Worm (Caenorhabditis elegans) whole organism, L4 larva: ENCODE measurements around the gene M162.7.

ENCODE experiments used
- F10B5.3 ChIP-seq: sonication (generic microtip); optimal IDR thresholded peaks from 2 replicates; lab custom pipeline; 2016; ENCODE audit warnings: mild to moderate bottlenecking, missing genetic modification characterization, missing compliant biosample characterization
- F37D6.2 ChIP-seq: sonication (generic microtip); optimal IDR thresholded peaks from 2 replicates; lab custom pipeline; 2016; ENCODE audit warnings: mild to moderate bottlenecking, missing genetic modification characterization, missing compliant biosample characterization
- F49E8.2 ChIP-seq: sonication (generic microtip); optimal IDR thresholded peaks from 2 replicates; lab custom pipeline; 2016; ENCODE audit warnings: missing compliant biosample characterization, mild to moderate bottlenecking, missing genetic modification characterization, borderline replicate concordance
- T26A8.4 ChIP-seq: fragments of 200-800 bp; sonication (Bioruptor generic); IDR thresholded peaks from 2 replicates; pipeline ENCODE4 v1.3.6; 2022; ENCODE audit warnings: missing genetic modification characterization, missing compliant biosample characterization
- Y105C5A.15 ChIP-seq: fragments of 200-800 bp; sonication (Bioruptor generic); IDR thresholded peaks from 2 replicates; pipeline ENCODE4 v1.3.6; 2022; ENCODE audit warnings: missing genetic modification characterization, missing compliant biosample characterization
- Y48G9A.11 ChIP-seq: fragments of 200-800 bp; sonication (Bioruptor generic); IDR thresholded peaks from 2 replicates; pipeline ENCODE4 v1.3.6; 2022; ENCODE audit warnings: missing genetic modification reagents, missing genetic modification characterization, missing compliant biosample characterization
- ceh-28 ChIP-seq: fragments of 150-350 bp; optimal IDR thresholded peaks from 2 replicates; lab custom pipeline; 2014; ENCODE audit warnings: missing biosample characterization, missing genetic modification reagents, missing genetic modification characterization
- ceh-32 ChIP-seq: sonication (generic microtip); optimal IDR thresholded peaks from 2 replicates; lab custom pipeline; 2016; ENCODE audit warnings: mild to moderate bottlenecking, missing genetic modification characterization, missing compliant biosample characterization; ENCODE audit not compliant: poor library complexity
- ceh-82 ChIP-seq: sonication (generic microtip); optimal IDR thresholded peaks from 2 replicates; lab custom pipeline; 2017; ENCODE audit warnings: missing biosample characterization, missing genetic modification characterization
- daf-16 ChIP-seq, 3 experiments: sonication (generic microtip); optimal IDR thresholded peaks; 2 replicates each; lab custom pipeline; 2016 to 2017; ENCODE audit warnings: missing genetic modification characterization in 3 of 3, missing genetic modification reagents in 3 of 3, mild to moderate bottlenecking in 2 of 3, missing compliant biosample characterization in 2 of 3, missing biosample characterization in 1 of 3, moderate library complexity in 1 of 3
- daf-19 ChIP-seq: fragments of 200-800 bp; sonication (Bioruptor generic); conservative IDR thresholded peaks from 2 replicates; pipeline ENCODE4 v1.3.6; 2022; ENCODE audit warnings: missing genetic modification characterization, missing compliant biosample characterization
- daf-8 ChIP-seq: fragments of 200-800 bp; sonication (Bioruptor generic); IDR thresholded peaks from 2 replicates; pipeline ENCODE4 v1.3.6; 2022; ENCODE audit warnings: missing genetic modification characterization, missing compliant biosample characterization
- dve-1 ChIP-seq: sonication (generic microtip); optimal IDR thresholded peaks from 2 replicates; lab custom pipeline; 2017; ENCODE audit warnings: antibody characterized with exemption, mild to moderate bottlenecking, missing genetic modification characterization, missing compliant biosample characterization; ENCODE audit not compliant: insufficient read depth
- egl-27 ChIP-seq: sonication (generic microtip); optimal IDR thresholded peaks from 3 replicates; lab custom pipeline; 2017; ENCODE audit warnings: missing biosample characterization, missing genetic modification reagents, missing genetic modification characterization
- egl-43 ChIP-seq: fragments of 200-800 bp; sonication (Bioruptor generic); IDR thresholded peaks from 2 replicates; pipeline ENCODE4 v1.3.6; 2022; ENCODE audit warnings: missing genetic modification reagents, missing genetic modification characterization, missing compliant biosample characterization
- fkh-10 ChIP-seq: fragments of 150-350 bp; optimal IDR thresholded peaks from 2 replicates; lab custom pipeline; 2014; ENCODE audit warnings: missing biosample characterization, missing genetic modification reagents, missing genetic modification characterization
- gei-8 ChIP-seq: fragments of 200-800 bp; sonication (Bioruptor generic); optimal IDR thresholded peaks from 2 replicates; lab custom pipeline; 2018; ENCODE audit warnings: mild to moderate bottlenecking, missing genetic modification characterization, missing compliant biosample characterization
- mdl-1 ChIP-seq, 2 experiments: fragments of 150-350 bp in 1 of 2; sonication (generic microtip) in 1 of 2; optimal IDR thresholded peaks; 2 replicates each; lab custom pipeline; 2014 to 2017; ENCODE audit warnings: missing biosample characterization in 2 of 2, missing genetic modification characterization in 2 of 2
- nhr-6 ChIP-seq: fragments of 150-350 bp; optimal IDR thresholded peaks from 2 replicates; lab custom pipeline; 2014; ENCODE audit warnings: missing biosample characterization, missing genetic modification characterization
- php-3 ChIP-seq: fragments of 200-800 bp; sonication (Bioruptor generic); IDR thresholded peaks from 2 replicates; pipeline ENCODE4 v1.3.6; 2022; ENCODE audit warnings: missing genetic modification reagents, missing genetic modification characterization, missing compliant biosample characterization
- rbr-2 ChIP-seq: sonication (generic microtip); optimal IDR thresholded peaks from 2 replicates; lab custom pipeline; 2016; ENCODE audit warnings: missing genotype, missing genetic modification characterization, missing compliant biosample characterization
- sdz-12 ChIP-seq: fragments of 200-800 bp; sonication (Bioruptor generic); optimal IDR thresholded peaks from 2 replicates; lab custom pipeline; 2018; ENCODE audit warnings: mild to moderate bottlenecking, missing genetic modification characterization, missing compliant biosample characterization
- set-16 ChIP-seq: fragments of 200-800 bp; sonication (Bioruptor generic); IDR thresholded peaks from 2 replicates; pipeline ENCODE4 v1.3.6; 2022; ENCODE audit warnings: missing genetic modification reagents, missing genetic modification characterization, missing compliant biosample characterization
- tra-1 ChIP-seq: fragments of 200-800 bp; sonication (Bioruptor generic); IDR thresholded peaks from 2 replicates; pipeline ENCODE4 v1.3.6; 2022; ENCODE audit warnings: missing genetic modification reagents, missing genetic modification characterization, missing compliant biosample characterization
- vab-7 ChIP-seq: fragments of 200-800 bp; sonication (Bioruptor generic); IDR thresholded peaks from 2 replicates; pipeline ENCODE4 v1.3.6; 2022; ENCODE audit warnings: missing genetic modification reagents, missing genetic modification characterization, missing compliant biosample characterization
- zag-1 ChIP-seq: fragments of 150-350 bp; optimal IDR thresholded peaks from 2 replicates; lab custom pipeline; 2014; ENCODE audit warnings: missing biosample characterization, missing genetic modification characterization

Gene M162.7

DNA sequence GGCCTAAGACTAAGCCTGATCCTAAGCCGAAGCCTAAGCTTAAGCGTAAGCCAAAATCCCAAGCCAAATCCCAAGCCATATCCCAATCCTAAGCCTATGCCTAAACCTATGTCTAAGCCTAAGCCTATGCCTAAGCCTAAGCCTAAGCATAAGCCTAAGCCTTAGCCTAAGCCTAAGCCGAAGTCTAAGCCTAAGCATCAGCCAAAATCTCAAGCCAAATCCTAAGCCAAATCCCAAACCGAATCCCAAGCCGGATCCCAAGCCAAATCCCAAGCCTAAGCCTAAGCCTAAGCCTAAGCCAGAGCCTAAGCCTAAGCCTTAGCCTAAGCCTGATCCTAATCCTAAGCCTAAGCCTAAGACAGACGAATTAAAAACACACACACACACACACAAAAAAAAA, 47.7 kb downstream of the M162.7 start:
- TF ChIP-seq vab-7 (GFP tag; lab: Robert Waterston, UW) (no peak), php-3 (GFP tag; lab: Robert Waterston, UW) (0 out of 2 replicates have a peak, but pooled peaks have one; percentile 33)
- TF ChIP-seq, all 104 proteins: peak for 1

DNA sequence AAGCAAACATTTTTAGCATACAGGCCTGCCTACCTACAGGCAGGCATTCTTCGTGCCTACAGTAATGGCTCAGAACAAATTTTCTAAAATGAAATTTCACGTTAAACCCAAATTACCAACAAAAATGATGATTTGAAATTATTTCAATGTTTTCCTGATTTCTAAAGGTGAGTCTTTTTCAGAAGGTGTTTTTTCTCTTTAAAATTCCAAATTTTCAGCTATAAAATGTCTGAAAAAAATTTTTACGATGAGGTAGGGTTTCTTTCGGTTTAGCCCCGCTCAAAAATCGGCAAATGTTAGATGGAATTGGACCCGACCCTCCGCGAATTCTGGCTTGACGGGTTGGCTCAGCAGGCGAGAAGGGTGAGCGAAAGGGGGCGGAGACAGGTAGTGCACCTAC, 49.0 kb downstream of the M162.7 start, which contains the start of gene W04E12.5:
TSS of gene W04E12.5 (plus strand) at position 301 of the 400 bp plus-strand sequence.
- no peak for TF ChIP-seq Y48G9A.11 (GFP tag; lab: Robert Waterston, UW)
- TF ChIP-seq ceh-82 (tag; lab: Kevin White, UChicago) = no peak
- no peak for TF ChIP-seq egl-43 (GFP tag; lab: Robert Waterston, UW)
- no peak for TF ChIP-seq daf-16 (GFP tag; optimal IDR thresholded peaks at IDR 0.05; lab: Kevin White, UChicago)
- TF ChIP-seq daf-16 (tag; optimal IDR thresholded peaks at IDR 0.05; lab: Kevin White, UChicago) = no peak
- TF ChIP-seq F37D6.2 (tag; lab: Kevin White, UChicago) = no peak
- no peak for TF ChIP-seq mdl-1 (tag; optimal IDR thresholded peaks at IDR 0.05; lab: Kevin White, UChicago)
- TF ChIP-seq tra-1 = no peak
- no peak for TF ChIP-seq fkh-10
- no peak for TF ChIP-seq dve-1 (tag; lab: Kevin White, UChicago)
- no peak for TF ChIP-seq daf-19 (GFP tag; lab: Robert Waterston, UW)
- TF ChIP-seq ceh-28 (tag; lab: Kevin White, UChicago) = no peak
- TF ChIP-seq egl-27 (tag; lab: Kevin White, UChicago) = no peak
- no peak; the same call in 1 of the 2 replicates for TF ChIP-seq set-16
- TF ChIP-seq daf-8 (GFP tag; lab: Robert Waterston, UW) = no peak
- TF ChIP-seq rbr-2 (tag; lab: Kevin White, UChicago) = no peak
- no peak for TF ChIP-seq sdz-12 (GFP tag; lab: Kevin White, UChicago)
- TF ChIP-seq nhr-6 = no peak
- TF ChIP-seq F49E8.2 (tag; lab: Kevin White, UChicago) = no peak

DNA sequence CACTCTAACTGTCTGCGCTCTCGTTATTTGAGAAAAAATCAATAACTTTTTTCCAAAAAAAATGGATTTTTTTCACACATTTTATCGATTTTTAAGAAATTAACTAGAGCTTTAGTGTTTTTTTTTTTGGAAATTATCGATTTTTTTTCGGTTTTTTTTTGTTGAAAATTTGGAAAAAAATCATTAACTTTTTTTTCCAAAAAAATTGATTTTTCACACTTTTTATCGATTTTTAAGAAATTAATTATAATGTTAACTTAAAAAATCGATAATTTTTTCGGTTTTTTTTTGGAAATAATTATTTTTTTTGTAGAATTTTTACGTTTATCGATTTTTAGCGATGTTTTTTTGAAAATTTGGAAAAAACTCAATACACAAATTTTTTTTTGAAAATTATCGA, 50.6 kb downstream of the M162.7 start:
- TF ChIP-seq zag-1 (no peak), ceh-32 (no peak), ceh-28 (tag; lab: Kevin White, UChicago) (peak; percentile 76), gei-8 (no peak), T26A8.4 (no peak)

DNA sequence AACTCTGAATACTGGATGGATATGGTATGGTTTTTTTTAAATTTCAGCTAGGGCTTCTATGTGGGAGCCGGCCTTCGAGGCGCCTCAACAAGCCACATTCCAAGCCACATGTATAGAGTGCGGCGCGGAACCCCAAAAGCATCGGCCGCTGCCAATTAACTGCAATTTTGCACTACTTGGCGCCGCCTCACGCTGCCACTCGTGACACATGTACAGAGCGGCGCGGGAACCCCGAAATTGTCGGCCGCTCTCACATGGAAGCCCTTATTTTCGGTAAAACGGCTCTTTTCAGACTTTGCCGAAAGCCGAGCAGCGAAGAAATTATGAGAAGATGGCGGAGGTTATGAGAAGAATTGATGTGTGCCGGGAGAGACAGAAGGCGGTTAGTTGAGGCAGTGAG, 51.0 kb downstream of the M162.7 start:
- 0 out of 2 replicates have a peak, but pooled peaks have one; percentile 23 for TF ChIP-seq php-3 (GFP tag; lab: Robert Waterston, UW)
- TF ChIP-seq set-16 = peak; percentile 55; the same call in 1 of the 2 replicates
- TF ChIP-seq Y105C5A.15 (GFP tag; lab: Robert Waterston, UW) = no peak

DNA sequence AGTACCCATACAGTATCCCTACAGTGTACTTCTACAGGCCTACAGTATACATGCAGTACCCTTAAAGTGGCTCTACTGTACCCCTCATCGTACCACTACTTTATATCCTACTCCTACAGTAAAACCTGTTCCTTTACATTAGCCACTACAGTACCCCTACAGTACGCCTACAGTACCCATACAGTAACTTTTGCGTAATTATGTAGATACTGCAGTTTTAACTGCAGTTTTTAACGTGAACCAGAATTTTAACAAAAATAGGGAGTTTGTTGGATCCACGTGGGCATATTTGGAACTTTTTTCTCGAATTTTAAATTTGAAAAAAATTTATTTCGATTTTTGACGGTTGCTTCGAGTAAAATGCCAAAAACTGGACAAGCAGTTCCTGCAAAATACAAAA, 51.5 kb downstream of the M162.7 start, which contains the start of gene W04E12.4:
TSS of gene W04E12.4 (plus strand) at position 301 of the 400 bp plus-strand sequence.
- no peak for TF ChIP-seq F10B5.3 (tag; lab: Kevin White, UChicago)
